Worm (Caenorhabditis elegans) whole organism, midembryonic: ENCODE results near the gene F35G12.12.

Experiments used
- T22C8.4 ChIP-seq: fragments of 200-800 bp; sonication (Bioruptor generic); IDR thresholded peaks from 2 replicates; pipeline ENCODE4 v1.3.6; 2022; ENCODE audit warnings: missing genetic modification characterization, missing compliant biosample characterization
- cog-1 ChIP-seq: sonication (generic microtip); optimal IDR thresholded peaks from 2 replicates; lab custom pipeline; 2016; ENCODE audit warnings: missing genetic modification characterization, missing compliant biosample characterization
- flt-1 ChIP-seq: fragments of 200-800 bp; sonication (Bioruptor generic); IDR thresholded peaks from 2 replicates; pipeline ENCODE4 v1.3.6; 2022; ENCODE audit warnings: missing genetic modification characterization, missing compliant biosample characterization
- klf-2 ChIP-seq: fragments of 200-800 bp; sonication (Bioruptor generic); conservative IDR thresholded peaks from 2 replicates; pipeline ENCODE4 v1.3.6; 2022; ENCODE audit warnings: missing genetic modification reagents, missing genetic modification characterization, missing compliant biosample characterization
- med-1 ChIP-seq: sonication (generic microtip); optimal IDR thresholded peaks from 2 replicates; lab custom pipeline; 2017; ENCODE audit warnings: missing genetic modification characterization, mild to moderate bottlenecking, missing compliant biosample characterization, antibody characterized with exemption, missing genetic modification reagents; ENCODE audit not compliant: insufficient read depth
- ref-1 ChIP-seq: fragments of 200-800 bp; sonication (Bioruptor generic); conservative IDR thresholded peaks from 2 replicates; pipeline ENCODE4 v1.3.6; 2022; ENCODE audit warnings: missing genetic modification reagents, missing genetic modification characterization, missing compliant biosample characterization
- tab-1 ChIP-seq: fragments of 200-800 bp; sonication (Bioruptor generic); IDR thresholded peaks from 2 replicates; pipeline ENCODE4 v1.3.6; 2022; ENCODE audit warnings: missing genetic modification characterization, missing compliant biosample characterization
- ztf-23 ChIP-seq: fragments of 200-800 bp; sonication (Bioruptor generic); IDR thresholded peaks from 2 replicates; pipeline ENCODE4 v1.3.6; 2022; ENCODE audit warnings: missing genetic modification reagents, missing genetic modification characterization, missing compliant biosample characterization
- ztf-29 ChIP-seq: fragments of 200-800 bp; sonication (Bioruptor generic); IDR thresholded peaks from 2 replicates; pipeline ENCODE4 v1.3.6; 2022; ENCODE audit warnings: missing genetic modification reagents, missing genetic modification characterization, missing compliant biosample characterization

DNA sequence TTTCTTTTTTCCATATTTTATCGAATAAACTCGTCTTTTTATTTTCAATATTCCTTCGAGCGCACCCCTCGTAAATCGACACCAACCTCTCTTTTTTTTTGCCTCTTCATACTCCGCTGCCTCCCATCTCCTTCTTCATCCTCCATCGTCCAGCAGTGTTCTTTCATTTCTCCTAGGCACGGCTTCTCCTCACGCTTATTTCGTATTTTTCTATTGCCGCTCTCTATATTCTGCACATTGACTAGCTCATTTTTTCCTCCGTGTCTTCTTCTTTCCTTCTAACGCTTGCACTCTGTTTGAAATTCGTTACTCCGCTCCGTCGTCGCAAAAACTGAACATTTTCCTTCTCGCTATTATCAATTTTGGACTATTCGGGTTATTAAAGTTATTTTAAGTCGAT, 26.2 kb upstream of the F35G12.12 start:
- TF ChIP-seq ref-1 (GFP tag; lab: Robert Waterston, UW) (no peak), T22C8.4 (no peak), flt-1 (GFP tag; lab: Robert Waterston, UW) (no peak), ztf-29 (no peak), tab-1 (GFP tag; lab: Robert Waterston, UW) (no peak), med-1 (no peak), cog-1 (tag; lab: Kevin White, UChicago) (no peak), klf-2 (GFP tag; lab: Robert Waterston, UW) (no peak), ztf-23 (GFP tag; lab: Robert Waterston, UW) (no peak)
